Worm (Caenorhabditis elegans) whole organism, midembryonic: ENCODE measurements around the gene F41G3.5.

ENCODE experiments used
- T22C8.4 ChIP-seq: fragments of 200-800 bp; sonication (Bioruptor generic); IDR thresholded peaks from 2 replicates; pipeline ENCODE4 v1.3.6; 2022; ENCODE audit warnings: missing genetic modification characterization, missing compliant biosample characterization
- cog-1 ChIP-seq: sonication (generic microtip); optimal IDR thresholded peaks from 2 replicates; lab custom pipeline; 2016; ENCODE audit warnings: missing genetic modification characterization, missing compliant biosample characterization
- flt-1 ChIP-seq: fragments of 200-800 bp; sonication (Bioruptor generic); IDR thresholded peaks from 2 replicates; pipeline ENCODE4 v1.3.6; 2022; ENCODE audit warnings: missing genetic modification characterization, missing compliant biosample characterization
- klf-2 ChIP-seq: fragments of 200-800 bp; sonication (Bioruptor generic); conservative IDR thresholded peaks from 2 replicates; pipeline ENCODE4 v1.3.6; 2022; ENCODE audit warnings: missing genetic modification reagents, missing genetic modification characterization, missing compliant biosample characterization
- med-1 ChIP-seq: sonication (generic microtip); optimal IDR thresholded peaks from 2 replicates; lab custom pipeline; 2017; ENCODE audit warnings: missing genetic modification characterization, mild to moderate bottlenecking, missing compliant biosample characterization, antibody characterized with exemption, missing genetic modification reagents; ENCODE audit not compliant: insufficient read depth
- tab-1 ChIP-seq: fragments of 200-800 bp; sonication (Bioruptor generic); IDR thresholded peaks from 2 replicates; pipeline ENCODE4 v1.3.6; 2022; ENCODE audit warnings: missing genetic modification characterization, missing compliant biosample characterization
- ztf-23 ChIP-seq: fragments of 200-800 bp; sonication (Bioruptor generic); IDR thresholded peaks from 2 replicates; pipeline ENCODE4 v1.3.6; 2022; ENCODE audit warnings: missing genetic modification reagents, missing genetic modification characterization, missing compliant biosample characterization

ce11 chrII:6713003-6713402 lies 33.5 kb upstream of the F41G3.5 start:
- TF ChIP-seq med-1 (GFP tag; lab: Kevin White, UChicago) (no peak), tab-1 (GFP tag; lab: Robert Waterston, UW) (no peak), T22C8.4 (no peak), flt-1 (no peak), ztf-23 (GFP tag; lab: Robert Waterston, UW) (no peak), cog-1 (tag; lab: Kevin White, UChicago) (no peak), klf-2 (GFP tag; lab: Robert Waterston, UW) (no peak)
